Worm (Caenorhabditis elegans) whole organism, L3 larva: ENCODE results near the gene hlh-4.

Experiments
- aly-2 ChIP-seq: fragments of 150-350 bp; optimal IDR thresholded peaks from 2 replicates; lab custom pipeline; 2014; ENCODE audit warnings: missing biosample characterization, missing genetic modification characterization
- ama-1 ChIP-seq: fragments of 150-350 bp; optimal IDR thresholded peaks from 2 replicates; lab custom pipeline; 2018
- ceh-16 ChIP-seq: sonication (generic microtip); optimal IDR thresholded peaks from 2 replicates; lab custom pipeline; 2017; ENCODE audit warnings: missing biosample characterization, missing genetic modification characterization
- ceh-28 ChIP-seq: fragments of 150-350 bp; optimal IDR thresholded peaks from 2 replicates; lab custom pipeline; 2014; ENCODE audit warnings: missing biosample characterization, missing genetic modification reagents, missing genetic modification characterization
- ceh-82 ChIP-seq: fragments of 150-350 bp; optimal IDR thresholded peaks from 2 replicates; lab custom pipeline; 2014; ENCODE audit warnings: missing biosample characterization, missing genetic modification characterization
- daf-12 ChIP-seq: fragments of 150-350 bp; optimal IDR thresholded peaks from 2 replicates; lab custom pipeline; 2014; ENCODE audit warnings: missing biosample characterization, missing genetic modification reagents, missing genetic modification characterization
- egl-27 ChIP-seq: sonication (generic microtip); optimal IDR thresholded peaks from 4 replicates; lab custom pipeline; 2017; ENCODE audit warnings: missing biosample characterization, missing genetic modification reagents, missing genetic modification characterization
- elt-1 ChIP-seq: fragments of 150-350 bp; optimal IDR thresholded peaks from 2 replicates; lab custom pipeline; 2014; ENCODE audit warnings: missing biosample characterization, missing genetic modification characterization
- elt-2 ChIP-seq: sonication (generic microtip); optimal IDR thresholded peaks from 2 replicates; lab custom pipeline; 2016; ENCODE audit warnings: missing genetic modification reagents, mild to moderate bottlenecking, missing genetic modification characterization, missing compliant biosample characterization
- eor-1 ChIP-seq, 2 experiments: fragments of 150-350 bp; optimal IDR thresholded peaks; 2 replicates each; lab custom pipeline; 2014 to 2018; ENCODE audit warnings: missing biosample characterization in 2 of 2, missing genetic modification characterization in 2 of 2
- fkh-10 ChIP-seq: sonication (generic microtip); optimal IDR thresholded peaks from 2 replicates; lab custom pipeline; 2017; ENCODE audit warnings: missing biosample characterization, missing genetic modification reagents, missing genetic modification characterization
- fkh-2 ChIP-seq: fragments of 150-350 bp; optimal IDR thresholded peaks from 2 replicates; lab custom pipeline; 2014; ENCODE audit warnings: missing biosample characterization, missing genetic modification reagents, missing genetic modification characterization
- fos-1 ChIP-seq: fragments of 150-350 bp; optimal IDR thresholded peaks from 2 replicates; lab custom pipeline; 2014; ENCODE audit warnings: missing biosample characterization, missing genetic modification characterization
- jun-1 ChIP-seq: fragments of 150-350 bp; optimal IDR thresholded peaks from 2 replicates; lab custom pipeline; 2014; ENCODE audit warnings: missing biosample characterization, missing genetic modification reagents, missing genetic modification characterization
- lin-15B ChIP-seq: fragments of 150-350 bp; optimal IDR thresholded peaks from 2 replicates; lab custom pipeline; 2014; ENCODE audit warnings: missing biosample characterization, missing genetic modification characterization
- lin-39 ChIP-seq: fragments of 150-350 bp; optimal IDR thresholded peaks from 2 replicates; lab custom pipeline; 2018; ENCODE audit warnings: missing biosample characterization, missing genetic modification reagents, missing genetic modification characterization
- lsy-12 ChIP-seq: sonication (generic microtip); optimal IDR thresholded peaks from 2 replicates; lab custom pipeline; 2016; ENCODE audit warnings: mild to moderate bottlenecking, missing genetic modification characterization, missing compliant biosample characterization
- mdl-1 ChIP-seq: fragments of 150-350 bp; optimal IDR thresholded peaks from 2 replicates; lab custom pipeline; 2014; ENCODE audit warnings: missing biosample characterization, missing genetic modification characterization
- mml-1 ChIP-seq: fragments of 150-350 bp; sonication (generic microtip); optimal IDR thresholded peaks from 3 replicates; lab custom pipeline; 2014; ENCODE audit warnings: missing biosample characterization, missing genetic modification characterization
- nfya-1 ChIP-seq: sonication (generic microtip); optimal IDR thresholded peaks from 2 replicates; lab custom pipeline; 2017; ENCODE audit warnings: missing genetic modification characterization, mild to moderate bottlenecking, missing compliant biosample characterization, antibody characterized with exemption, moderate library complexity; ENCODE audit not compliant: insufficient read depth
- nhr-11 ChIP-seq: fragments of 150-350 bp; optimal IDR thresholded peaks from 2 replicates; lab custom pipeline; 2014; ENCODE audit warnings: missing biosample characterization, missing genetic modification characterization
- nhr-12 ChIP-seq: fragments of 150-350 bp; optimal IDR thresholded peaks from 2 replicates; lab custom pipeline; 2014; ENCODE audit warnings: missing biosample characterization, missing genetic modification characterization
- nhr-23 ChIP-seq: fragments of 150-350 bp; optimal IDR thresholded peaks from 2 replicates; lab custom pipeline; 2014; ENCODE audit warnings: missing biosample characterization, missing genetic modification reagents, missing genetic modification characterization
- nhr-237 ChIP-seq: fragments of 150-350 bp; optimal IDR thresholded peaks from 2 replicates; lab custom pipeline; 2014; ENCODE audit warnings: missing biosample characterization, missing genetic modification characterization
- nhr-25 ChIP-seq: sonication (generic microtip); optimal IDR thresholded peaks from 2 replicates; lab custom pipeline; 2017; ENCODE audit warnings: missing biosample characterization, missing genetic modification characterization
- nhr-28 ChIP-seq: fragments of 150-350 bp; optimal IDR thresholded peaks from 2 replicates; lab custom pipeline; 2014; ENCODE audit warnings: missing biosample characterization, missing genetic modification characterization
- nhr-43 ChIP-seq: sonication (generic microtip); optimal IDR thresholded peaks from 2 replicates; lab custom pipeline; 2016; ENCODE audit warnings: mild to moderate bottlenecking, missing genetic modification characterization, missing compliant biosample characterization; ENCODE audit not compliant: poor library complexity, severe bottlenecking
- nhr-77 ChIP-seq: fragments of 150-350 bp; optimal IDR thresholded peaks from 2 replicates; lab custom pipeline; 2014; ENCODE audit warnings: missing biosample characterization, missing genetic modification characterization
- pha-4 ChIP-seq: fragments of 150-350 bp; optimal IDR thresholded peaks from 2 replicates; lab custom pipeline; 2014; ENCODE audit warnings: missing biosample characterization, missing genetic modification reagents, missing genetic modification characterization
- pqm-1 ChIP-seq: fragments of 150-350 bp; optimal IDR thresholded peaks from 2 replicates; lab custom pipeline; 2017; ENCODE audit warnings: missing biosample characterization, missing genetic modification characterization, inconsistent platforms
- tbx-2 ChIP-seq: sonication (generic microtip); optimal IDR thresholded peaks from 2 replicates; lab custom pipeline; 2016; ENCODE audit warnings: mild to moderate bottlenecking, missing genetic modification characterization, missing compliant biosample characterization
- unc-39 ChIP-seq: sonication (generic microtip); optimal IDR thresholded peaks from 4 replicates; lab custom pipeline; 2017; ENCODE audit warnings: missing biosample characterization, missing genetic modification characterization
- ztf-11 ChIP-seq: fragments of 150-350 bp; optimal IDR thresholded peaks from 2 replicates; lab custom pipeline; 2014; ENCODE audit warnings: missing biosample characterization, missing genetic modification characterization
- ztf-4 ChIP-seq: fragments of 150-350 bp; optimal IDR thresholded peaks from 2 replicates; lab custom pipeline; 2014; ENCODE audit warnings: missing biosample characterization, missing genetic modification characterization

hlh-4 gene

DNA sequence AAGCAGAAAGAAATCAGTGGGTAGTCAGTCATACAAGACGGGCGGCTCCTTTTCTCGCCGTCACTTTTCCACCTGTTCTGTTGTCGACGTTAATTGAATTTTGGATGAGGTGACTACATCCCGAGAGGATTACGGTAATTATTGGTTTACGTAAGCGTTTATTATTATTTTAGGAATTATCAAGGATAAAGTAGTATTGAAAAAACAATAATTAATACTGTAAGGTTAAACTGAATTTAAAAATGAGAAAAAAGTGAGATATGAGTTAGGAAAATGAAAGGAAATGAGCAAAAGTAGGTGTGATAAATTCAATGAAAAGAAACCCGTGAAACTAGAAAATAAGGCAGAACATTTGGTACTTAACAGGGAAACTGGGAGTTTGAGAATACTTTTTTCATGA is at the start of gene hlh-4:
Gene hlh-4, minus strand, starts transcription at position 101 of the 400 bp plus-strand sequence.
- no peak for TF ChIP-seq aly-2 (tag; lab: Kevin White, UChicago)
- no peak for TF ChIP-seq ceh-28 (tag; lab: Kevin White, UChicago)
- no peak for TF ChIP-seq lin-39 (tag; lab: Kevin White, UChicago)
- no peak for TF ChIP-seq fos-1 (tag; lab: Kevin White, UChicago)
- no peak for TF ChIP-seq unc-39 (tag; lab: Kevin White, UChicago)
- TF ChIP-seq mml-1, result no peak
- no peak for TF ChIP-seq daf-12 (tag; lab: Kevin White, UChicago)
- TF ChIP-seq nhr-237 (tag; lab: Kevin White, UChicago), result no peak
- no peak for TF ChIP-seq nhr-12
- TF ChIP-seq pqm-1 (tag; lab: Kevin White, UChicago), result no peak
- TF ChIP-seq nhr-23 (tag; lab: Kevin White, UChicago), result no peak
- TF ChIP-seq ceh-16 (tag; lab: Kevin White, UChicago), result no peak

- TF ChIP-seq elt-2 (tag; lab: Kevin White, UChicago) (peak; percentile 84), pqm-1 (tag; lab: Kevin White, UChicago) (peak; percentile 90), ama-1 (lab: Kevin White, UChicago) (no peak), pha-4 (tag; lab: Kevin White, UChicago) (peak; percentile 37)
These were observed 47.9 kb upstream of the hlh-4 start for ce11 chrIII:9786776-9787175.

- TF ChIP-seq pqm-1 (tag; lab: Kevin White, UChicago), result no peak
- TF ChIP-seq mdl-1, result no peak
- peak; percentile 63 for TF ChIP-seq lsy-12 (tag; lab: Kevin White, UChicago)
- peak; percentile 22 for TF ChIP-seq ceh-28 (tag; lab: Kevin White, UChicago)
- peak; percentile 8 for TF ChIP-seq ceh-82 (tag; lab: Kevin White, UChicago)
- TF ChIP-seq nhr-43, result peak; percentile 33
- TF ChIP-seq lin-15B, result no peak
- no peak for TF ChIP-seq ceh-16 (tag; lab: Kevin White, UChicago)
- peak; percentile 27 for TF ChIP-seq nhr-77 (tag; lab: Kevin White, UChicago)
- no peak for TF ChIP-seq nhr-11 (tag; lab: Kevin White, UChicago)
- peak; percentile 24 for TF ChIP-seq elt-2 (tag; lab: Kevin White, UChicago)
- peak; percentile 28 for TF ChIP-seq tbx-2 (tag; lab: Kevin White, UChicago)
- TF ChIP-seq aly-2 (tag; lab: Kevin White, UChicago), result peak; percentile 65
- peak; percentile 21 for TF ChIP-seq nhr-23 (tag; lab: Kevin White, UChicago)
- TF ChIP-seq fkh-2 (tag; lab: Kevin White, UChicago), result no peak
- no peak for TF ChIP-seq elt-1 (tag; lab: Kevin White, UChicago)
- no peak for TF ChIP-seq nhr-28 (tag; lab: Kevin White, UChicago)
- TF ChIP-seq lin-39 (tag; lab: Kevin White, UChicago), result no peak
- TF ChIP-seq fkh-10 (GFP tag; lab: Kevin White, UChicago), result no peak
- TF ChIP-seq jun-1 (tag; lab: Kevin White, UChicago), result peak; percentile 23
- TF ChIP-seq nhr-25 (tag; lab: Kevin White, UChicago), result no peak
- TF ChIP-seq nfya-1 (tag; lab: Kevin White, UChicago), result no peak
- TF ChIP-seq unc-39 (tag; lab: Kevin White, UChicago), result no peak
These were observed 44.3 kb upstream of the hlh-4 start for ce11 chrIII:9783133-9783590.

- TF ChIP-seq egl-27 (tag; lab: Kevin White, UChicago), result no peak
- no peak for TF ChIP-seq ztf-11 (tag; lab: Kevin White, UChicago)
- TF ChIP-seq nhr-23 (tag; lab: Kevin White, UChicago), result no peak
- TF ChIP-seq nhr-43, result no peak
- TF ChIP-seq ztf-4 (tag; lab: Kevin White, UChicago), result no peak
- TF ChIP-seq unc-39 (tag; lab: Kevin White, UChicago), result no peak
- no peak for TF ChIP-seq lin-15B
These were observed 43.7 kb upstream of the hlh-4 start, which contains the start of gene R10E11.6 for ce11 chrIII:9782483-9783081. R10E11.6 (plus strand) TSS chrIII:9783006.

- TF ChIP-seq elt-2 (tag; lab: Kevin White, UChicago) (peak; percentile 15), nhr-43 (peak; percentile 37), eor-1 (tag; optimal IDR thresholded peaks at IDR 0.05; lab: Kevin White, UChicago) (no peak), ama-1 (lab: Kevin White, UChicago) (peak; percentile 75), ceh-16 (tag; lab: Kevin White, UChicago) (no peak), jun-1 (tag; lab: Kevin White, UChicago) (no peak), fkh-2 (tag; lab: Kevin White, UChicago) (no peak)
These were observed 43.2 kb upstream of the hlh-4 start, which contains the start of gene vha-2 for ce11 chrIII:9782011-9782436. vha-2 (plus strand) TSS chrIII:9782164.
